Worm (Caenorhabditis elegans) whole organism, L4 larva: ENCODE data around the gene K11G12.6.

Experiments used
- ZK337.2 ChIP-seq: fragments of 200-800 bp; sonication (Bioruptor generic); IDR thresholded peaks from 2 replicates; pipeline ENCODE4 v1.3.6; 2022; ENCODE audit warnings: missing genetic modification reagents, missing genetic modification characterization, missing compliant biosample characterization
- lin-13 ChIP-seq: fragments of 150-350 bp; optimal IDR thresholded peaks from 2 replicates; lab custom pipeline; 2014; ENCODE audit warnings: missing biosample characterization, missing genetic modification reagents, missing genetic modification characterization
- mdl-1 ChIP-seq, 2 experiments: fragments of 150-350 bp in 1 of 2; sonication (generic microtip) in 1 of 2; optimal IDR thresholded peaks; 2 replicates each; lab custom pipeline; 2014 to 2017; ENCODE audit warnings: missing biosample characterization in 2 of 2, missing genetic modification characterization in 2 of 2
- nhr-25 ChIP-seq: sonication (generic microtip); optimal IDR thresholded peaks from 2 replicates; lab custom pipeline; 2017; ENCODE audit warnings: missing genetic modification characterization, mild to moderate bottlenecking, missing compliant biosample characterization, antibody characterized with exemption, moderate library complexity, borderline replicate concordance; ENCODE audit not compliant: insufficient read depth
- unc-62 ChIP-seq, 3 experiments: fragments of 150-350 bp in 1 of 3; sonication (generic microtip); optimal IDR thresholded peaks in 2 of 3; peaks in 1 of 3; 1 replicate in 1 of 3; 2 replicates in 2 of 3; lab custom pipeline; 2014 to 2017; ENCODE audit warnings: missing biosample characterization in 3 of 3, missing genetic modification characterization in 3 of 3, missing genetic modification reagents in 3 of 3, missing genotype in 1 of 3
- ztf-11 ChIP-seq: fragments of 150-350 bp; optimal IDR thresholded peaks from 2 replicates; lab custom pipeline; 2014; ENCODE audit warnings: missing biosample characterization, missing genetic modification characterization

ce11 chrX:6743853-6744346, 14.4 kb upstream of the K11G12.6 start:
- no peak for TF ChIP-seq ZK337.2 (GFP tag; lab: Robert Waterston, UW)
- peak in 1 of 2 experiments; percentile 99 for TF ChIP-seq unc-62 (GFP tag; optimal IDR thresholded peaks at IDR 0.05 in 1 of 2; lab: Kevin White, UChicago)
- TF ChIP-seq unc-62 (tag; optimal IDR thresholded peaks at IDR 0.05; lab: Kevin White, UChicago), result no peak
- peak; percentile 82 for TF ChIP-seq lin-13 (GFP tag; lab: Kevin White, UChicago)
- peak; percentile 94 for TF ChIP-seq nhr-25
- TF ChIP-seq mdl-1 (tag; optimal IDR thresholded peaks at IDR 0.05; lab: Kevin White, UChicago), result peak in 1 of 2 experiments; percentile 100
- no peak for TF ChIP-seq ztf-11 (tag; lab: Kevin White, UChicago)
